Worm (Caenorhabditis elegans) whole organism, early embryonic: ENCODE results near the gene cdc-73.

Experiments
- ama-1 ChIP-seq: fragments of 150-350 bp; optimal IDR thresholded peaks from 2 replicates; lab custom pipeline; 2014
- hmbx-1 ChIP-seq: sonication (generic microtip); optimal IDR thresholded peaks from 2 replicates; lab custom pipeline; 2016; ENCODE audit warnings: mild to moderate bottlenecking, missing genetic modification characterization, missing compliant biosample characterization
- scrt-1 ChIP-seq: fragments of 200-800 bp; sonication (Bioruptor generic); IDR thresholded peaks from 2 replicates; pipeline ENCODE4 v1.3.6; 2022; ENCODE audit warnings: missing genetic modification characterization, missing compliant biosample characterization

DNA sequence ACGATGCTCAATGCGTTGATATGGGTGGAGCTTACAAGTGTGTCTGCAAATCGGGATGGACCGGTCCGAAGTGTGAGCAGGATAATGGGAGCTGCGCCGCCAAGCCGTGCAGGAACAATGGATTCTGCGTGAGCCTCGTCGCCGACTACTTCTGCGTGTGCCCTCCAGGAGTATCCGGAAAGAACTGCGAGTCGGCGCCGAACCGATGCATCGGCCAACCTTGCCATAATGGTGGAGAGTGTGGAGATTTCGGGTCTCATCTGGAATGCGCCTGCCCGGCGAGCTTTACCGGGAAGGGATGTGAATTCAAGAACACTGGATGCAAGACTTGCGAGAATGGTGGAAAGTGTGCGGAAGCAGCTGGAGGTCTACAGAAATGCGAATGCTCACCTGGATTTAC, 32.5 kb upstream of the cdc-73 start:
- TF ChIP-seq hmbx-1 (no peak), scrt-1 (GFP tag; lab: Robert Waterston, UW) (no peak), ama-1 (lab: Kevin White, UChicago) (no peak)
